Fruit fly (Drosophila melanogaster) whole organism: ENCODE results near the gene Mur29B.

ENCODE experiments used
- CG8478 ChIP-seq: fragments of >200 bp; optimal IDR thresholded peaks from 2 replicates; lab custom pipeline; 2018; ENCODE audit warnings: inconsistent platforms
- Dll ChIP-seq: fragments of >200 bp; optimal IDR thresholded peaks from 2 replicates; lab custom pipeline; 2017
- EcR ChIP-seq, 2 experiments: fragments of >200 bp; optimal IDR thresholded peaks; 2 replicates each; lab custom pipeline; 2017; ENCODE audit warnings: missing biosample characterization in 2 of 2, missing genetic modification characterization in 2 of 2, missing genetic modification reagents in 2 of 2
- pan ChIP-seq: fragments of >200 bp; optimal IDR thresholded peaks from 2 replicates; lab custom pipeline; 2017
- psq ChIP-seq: fragments of >200 bp; optimal IDR thresholded peaks from 2 replicates; lab custom pipeline; 2017
- usp ChIP-seq: fragments of >200 bp; optimal IDR thresholded peaks from 2 replicates; lab custom pipeline; 2017; ENCODE audit warnings: missing biosample characterization, missing genetic modification characterization, mixed read lengths

Gene Mur29B

dm6 chr2L:8327783-8328327, 24.1 kb upstream of the Mur29B start:
- TF ChIP-seq EcR (GFP tag; optimal IDR thresholded peaks at IDR 0.05; lab: Kevin White, UChicago) (no peak), usp (no peak), Dll (no peak), CG8478 (no peak), pan (lab: Kevin White, UChicago) (no peak), psq (lab: Kevin White, UChicago) (no peak)

- TF ChIP-seq pan (lab: Kevin White, UChicago) (no peak), EcR (GFP tag; optimal IDR thresholded peaks at IDR 0.05; lab: Kevin White, UChicago) (no peak), usp (no peak), CG8478 (no peak), psq (lab: Kevin White, UChicago) (no peak), Dll (no peak)
Measured at dm6 chr2L:8328526-8329097, 23.4 kb upstream of the Mur29B start.

dm6 chr2L:8333185-8333584, 18.8 kb upstream of the Mur29B start:
- no peak for TF ChIP-seq CG8478
- TF ChIP-seq EcR (GFP tag; optimal IDR thresholded peaks at IDR 0.05; lab: Kevin White, UChicago): no peak
- TF ChIP-seq psq (lab: Kevin White, UChicago): no peak
- no peak for TF ChIP-seq pan (lab: Kevin White, UChicago)
- no peak for TF ChIP-seq Dll
- no peak for TF ChIP-seq usp

dm6 chr2L:8333624-8334023, 18.4 kb upstream of the Mur29B start:
- TF ChIP-seq pan (lab: Kevin White, UChicago) (no peak), usp (no peak), Dll (no peak)

- TF ChIP-seq EcR (GFP tag; optimal IDR thresholded peaks at IDR 0.05; lab: Kevin White, UChicago) (no peak), usp (no peak), CG8478 (no peak), Dll (no peak), pan (lab: Kevin White, UChicago) (no peak), psq (lab: Kevin White, UChicago) (no peak)
Measured at dm6 chr2L:8334705-8335104, 17.3 kb upstream of the Mur29B start.

- no peak for TF ChIP-seq CG8478
- no peak for TF ChIP-seq psq (lab: Kevin White, UChicago)
- no peak for TF ChIP-seq usp
- TF ChIP-seq Dll: no peak
- TF ChIP-seq EcR (GFP tag; optimal IDR thresholded peaks at IDR 0.05; lab: Kevin White, UChicago): no peak
- TF ChIP-seq pan (lab: Kevin White, UChicago): no peak
Measured at dm6 chr2L:8338039-8338438, 13.9 kb upstream of the Mur29B start, which contains the start of gene witty. witty (plus strand) TSS chr2L:8338287.

dm6 chr2L:8339751-8340349, 12.1 kb upstream of the Mur29B start:
- TF ChIP-seq Dll (no peak), EcR (GFP tag; optimal IDR thresholded peaks at IDR 0.05; lab: Kevin White, UChicago) (no peak), usp (no peak), CG8478 (no peak), psq (lab: Kevin White, UChicago) (no peak), pan (lab: Kevin White, UChicago) (no peak)

dm6 chr2L:8342395-8342794, 9.6 kb upstream of the Mur29B start, which contains the start of gene CG14273:
CG14273 (plus strand) TSS chr2L:8342695.
- TF ChIP-seq Dll (no peak), pan (lab: Kevin White, UChicago) (no peak), usp (no peak), EcR (GFP tag; optimal IDR thresholded peaks at IDR 0.05; lab: Kevin White, UChicago) (no peak), psq (lab: Kevin White, UChicago) (no peak), CG8478 (no peak)

- TF ChIP-seq EcR (GFP tag; optimal IDR thresholded peaks at IDR 0.05; lab: Kevin White, UChicago): no peak
- no peak for TF ChIP-seq pan (lab: Kevin White, UChicago)
- TF ChIP-seq CG8478: no peak
- TF ChIP-seq psq (lab: Kevin White, UChicago): no peak
- TF ChIP-seq usp: no peak
- TF ChIP-seq Dll: no peak
Measured at dm6 chr2L:8344536-8344935, 7.5 kb upstream of the Mur29B start.

- TF ChIP-seq CG8478 (no peak), psq (lab: Kevin White, UChicago) (no peak), Dll (no peak), usp (no peak), pan (lab: Kevin White, UChicago) (no peak)
Measured at dm6 chr2L:8346260-8346659, 5.7 kb upstream of the Mur29B start, which contains the start of gene CG7778. CG7778 (plus strand) TSS chr2L:8346620.

- TF ChIP-seq psq (lab: Kevin White, UChicago): no peak
- TF ChIP-seq Dll: no peak
- TF ChIP-seq EcR (GFP tag; optimal IDR thresholded peaks at IDR 0.05; lab: Kevin White, UChicago): no peak
- TF ChIP-seq usp: no peak
- no peak for TF ChIP-seq CG8478
- no peak for TF ChIP-seq pan (lab: Kevin White, UChicago)
Measured at dm6 chr2L:8350560-8351171, 1.3 kb upstream of the Mur29B start.

- TF ChIP-seq pan (lab: Kevin White, UChicago): no peak
- no peak for TF ChIP-seq usp
- TF ChIP-seq CG8478: no peak
- TF ChIP-seq Dll: no peak
- TF ChIP-seq EcR (GFP tag; optimal IDR thresholded peaks at IDR 0.05; lab: Kevin White, UChicago): no peak
- no peak for TF ChIP-seq psq (lab: Kevin White, UChicago)
Measured at dm6 chr2L:8351333-8351732, 654 bp upstream of the Mur29B start.
